Fruit fly (Drosophila melanogaster): ENCODE data around the gene Kul.

Gene Kul

dm6 chr3R:29724745-29725144 is 885 bp upstream of the Kul start, which contains the start of the genes Naa40 and CG18731 (continued):
- no peak for TF ChIP-seq btn (GFP tag; optimal IDR thresholded peaks at IDR 0.05)
- TF ChIP-seq croc (GFP tag; conservative IDR thresholded peaks at IDR 0.05), result no peak
- no peak for TF ChIP-seq CG15269 (tag; optimal IDR thresholded peaks at IDR 0.05)
- TF ChIP-seq Fer2 (tag; optimal IDR thresholded peaks at IDR 0.05), result no peak
- TF ChIP-seq al (GFP tag; IDR thresholded peaks at IDR 0.05), result no peak
- no peak for TF ChIP-seq ro (GFP tag; IDR thresholded peaks at IDR 0.05)
- TF ChIP-seq ase (GFP tag; IDR thresholded peaks at IDR 0.05), result no peak
- TF ChIP-seq prd (optimal IDR thresholded peaks at IDR 0.05), result no peak
- no peak for TF ChIP-seq prd (GFP tag; IDR thresholded peaks at IDR 0.05)
- no peak for TF ChIP-seq CG13424 (tag; optimal IDR thresholded peaks at IDR 0.05)
- no peak for TF ChIP-seq CG15696 (tag; optimal IDR thresholded peaks at IDR 0.05)
- no peak for TF ChIP-seq lov (optimal IDR thresholded peaks at IDR 0.05)
- TF ChIP-seq lov (GFP tag; IDR thresholded peaks at IDR 0.05), result no peak
- TF ChIP-seq CG3995 (GFP tag; optimal IDR thresholded peaks at IDR 0.05), result no peak
- no peak for TF ChIP-seq CG16863 (GFP tag; optimal IDR thresholded peaks at IDR 0.05)
- no peak for TF ChIP-seq Kr (GFP tag; optimal IDR thresholded peaks at IDR 0.05)
- TF ChIP-seq zfh1 (GFP tag; IDR thresholded peaks at IDR 0.05), result no peak
- no peak for TF ChIP-seq nerfin-2 (GFP tag; IDR thresholded peaks at IDR 0.05; ENCODE audit: partially characterized antibody)
- TF ChIP-seq CG2116 (GFP tag; optimal IDR thresholded peaks at IDR 0.05), result peak; percentile 23
- TF ChIP-seq sob (GFP tag; IDR thresholded peaks at IDR 0.05), result no peak
- TF ChIP-seq twi (tag; optimal IDR thresholded peaks at IDR 0.05), result no peak
- no peak for TF ChIP-seq CG8281 (tag; optimal IDR thresholded peaks at IDR 0.05)
- no peak for TF ChIP-seq salm (tag; optimal IDR thresholded peaks at IDR 0.05)
- no peak for TF ChIP-seq dmrt11E (tag; optimal IDR thresholded peaks at IDR 0.05)
- no peak for TF ChIP-seq sd (tag; optimal IDR thresholded peaks at IDR 0.05)
- TF ChIP-seq CG7928 (GFP tag; optimal IDR thresholded peaks at IDR 0.05), result no peak
- TF ChIP-seq dimm (GFP tag; IDR thresholded peaks at IDR 0.05), result no peak
- peak; percentile 39; the same call in 1 of the 3 replicates for TF ChIP-seq row (GFP tag; IDR thresholded peaks at IDR 0.05)
- no peak for TF ChIP-seq dan (GFP tag; IDR thresholded peaks at IDR 0.05)
- no peak for TF ChIP-seq Aef1 (GFP tag; IDR thresholded peaks at IDR 0.05)
- TF ChIP-seq bsh (GFP tag; optimal IDR thresholded peaks at IDR 0.05), result no peak
- TF ChIP-seq Meics (GFP tag; optimal IDR thresholded peaks at IDR 0.05), result no peak
- no peak for TF ChIP-seq gsb-n (tag; optimal IDR thresholded peaks at IDR 0.05)
- no peak for TF ChIP-seq ttk (GFP tag; IDR thresholded peaks at IDR 0.05)
- no peak for TF ChIP-seq emc (GFP tag; optimal IDR thresholded peaks at IDR 0.05)
- TF ChIP-seq Ravus (GFP tag; IDR thresholded peaks at IDR 0.05), result no peak
- no peak for TF ChIP-seq zfh2 (GFP tag; optimal IDR thresholded peaks at IDR 0.05)
- TF ChIP-seq toy (GFP tag; IDR thresholded peaks at IDR 0.05), result no peak
- no peak for TF ChIP-seq oc (tag; optimal IDR thresholded peaks at IDR 0.05)
- no peak for TF ChIP-seq scrt (GFP tag; optimal IDR thresholded peaks at IDR 0.05)
- TF ChIP-seq pan (optimal IDR thresholded peaks at IDR 0.05), result no peak
- no peak for TF ChIP-seq pan (GFP tag; optimal IDR thresholded peaks at IDR 0.05 in 1 of 2, IDR thresholded peaks at IDR 0.05 in 1 of 2)
- TF ChIP-seq kah (GFP tag; optimal IDR thresholded peaks at IDR 0.05), result no peak
- TF ChIP-seq lilli (GFP tag; optimal IDR thresholded peaks at IDR 0.05), result no peak
- TF ChIP-seq CG3407 (GFP tag; optimal IDR thresholded peaks at IDR 0.05), result no peak
- no peak for TF ChIP-seq CG13296 (GFP tag; optimal IDR thresholded peaks at IDR 0.05)
- TF ChIP-seq CG18619 (GFP tag; optimal IDR thresholded peaks at IDR 0.05), result no peak
- peak; percentile 65 for TF ChIP-seq knrl (GFP tag; IDR thresholded peaks at IDR 0.05; ENCODE audit: partially characterized antibody)
- no peak for TF ChIP-seq CG10267 (tag; optimal IDR thresholded peaks at IDR 0.05)
- no peak for TF ChIP-seq NC2α (GFP tag; optimal IDR thresholded peaks at IDR 0.05)
- TF ChIP-seq Atf3 (GFP tag; optimal IDR thresholded peaks at IDR 0.05), result no peak
- TF ChIP-seq ken (GFP tag; IDR thresholded peaks at IDR 0.05), result no peak
- TF ChIP-seq HLH54F (GFP tag; optimal IDR thresholded peaks at IDR 0.05), result no peak

Measured in whole organism, embryonic.